Worm (Caenorhabditis elegans) whole organism, L4/young adult: ENCODE results near the gene srd-18.
"Not testable (repeated sequence)": the region's sequence is repeated elsewhere in the genome, so short reads cannot be mapped to it uniquely, and the experiment has no call there.

Source experiments
- W03F9.2 ChIP-seq: fragments of 150-350 bp; optimal IDR thresholded peaks from 2 replicates; lab custom pipeline; 2014; ENCODE audit warnings: missing biosample characterization, missing genetic modification characterization
- dao-5 ChIP-seq: sonication (generic microtip); optimal IDR thresholded peaks from 2 replicates; lab custom pipeline; 2016; ENCODE audit warnings: missing genotype, missing genetic modification characterization, moderate library complexity, missing compliant biosample characterization
- him-1 ChIP-seq: sonication (generic microtip); optimal IDR thresholded peaks from 2 replicates; lab custom pipeline; 2016; ENCODE audit warnings: missing genotype, missing genetic modification reagents, missing genetic modification characterization, missing compliant biosample characterization

DNA sequence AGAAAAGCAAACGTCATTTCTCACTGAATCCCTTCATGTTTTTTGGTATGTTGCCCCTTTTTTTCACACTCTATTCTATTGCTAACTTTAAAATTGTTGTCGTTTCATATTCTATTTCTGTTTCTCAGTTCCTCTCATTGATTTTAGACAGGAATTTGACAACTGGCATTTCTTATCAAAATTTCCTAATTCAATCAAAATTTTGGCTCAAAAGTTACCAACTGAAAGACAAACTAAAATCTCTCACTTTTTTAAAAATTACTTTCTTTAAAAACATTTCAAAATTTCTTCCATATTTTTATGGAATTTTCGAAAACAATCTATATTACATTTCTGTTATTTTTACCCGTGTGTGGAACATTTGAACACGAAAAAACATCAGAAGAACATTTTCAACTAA lies 16.9 kb upstream of the srd-18 start, which contains the start of gene Y2H9A.6:
- not testable (repeated sequence) for TF ChIP-seq W03F9.2, dao-5, him-1 (tag; lab: Kevin White, UChicago)
